Worm (Caenorhabditis elegans): ENCODE measurements around the gene sdz-36.

Gene sdz-36

ce11 chrIV:9673683-9674336 is 16.9 kb upstream of the sdz-36 start (continued):
- TF ChIP-seq lim-7 (GFP tag; IDR thresholded peaks at IDR 0.05) (no peak), ctbp-1 (GFP tag; IDR thresholded peaks at IDR 0.05) (0 out of 2 replicates have a peak, but pooled peaks have one; percentile 53), skn-1 (tag; optimal IDR thresholded peaks at IDR 0.05) (no peak), zip-11 (GFP tag; IDR thresholded peaks at IDR 0.05) (no peak), mdl-1 (tag; optimal IDR thresholded peaks at IDR 0.05) (peak in 1 of 2 experiments; percentile 22), gei-8 (GFP tag; optimal IDR thresholded peaks at IDR 0.05) (no peak), snpc-4 (tag; optimal IDR thresholded peaks at IDR 0.05) (no peak), dve-1 (tag; optimal IDR thresholded peaks at IDR 0.05; ENCODE audit: insufficient read depth) (peak; percentile 56), vab-7 (GFP tag; IDR thresholded peaks at IDR 0.05) (no peak), R02D3.7 (tag; optimal IDR thresholded peaks at IDR 0.05) (no peak), F10B5.3 (tag; optimal IDR thresholded peaks at IDR 0.05) (no peak), mxl-3 (GFP tag; optimal IDR thresholded peaks at IDR 0.05) (peak; percentile 1), ceh-62 (tag; optimal IDR thresholded peaks at IDR 0.05) (no peak), F49E8.2 (tag; optimal IDR thresholded peaks at IDR 0.05; ENCODE audit: borderline replicate concordance) (no peak), mep-1 (tag; optimal IDR thresholded peaks at IDR 0.05) (peak; percentile 2), nhr-41 (GFP tag; IDR thresholded peaks at IDR 0.05) (no peak), tag-97 (GFP tag; IDR thresholded peaks at IDR 0.05) (no peak), Y75B8A.6 (GFP tag; IDR thresholded peaks at IDR 0.05) (no peak), dmd-6 (GFP tag; IDR thresholded peaks at IDR 0.05) (no peak), dpl-1 (GFP tag; optimal IDR thresholded peaks at IDR 0.05) (no peak), ceh-82 (tag; optimal IDR thresholded peaks at IDR 0.05) (no peak), ceh-32 (tag; optimal IDR thresholded peaks at IDR 0.05; ENCODE audit: poor library complexity) (no peak), zfp-3 (GFP tag; conservative IDR thresholded peaks at IDR 0.05) (0 out of 2 replicates have a peak, but pooled peaks have one; percentile 16), daf-12 (tag; optimal IDR thresholded peaks at IDR 0.05) (no peak), unc-130 (GFP tag; optimal IDR thresholded peaks at IDR 0.05) (no peak), nhr-111 (GFP tag; optimal IDR thresholded peaks at IDR 0.05) (no peak), dmd-8 (GFP tag; IDR thresholded peaks at IDR 0.05) (no peak), lin-13 (GFP tag; optimal IDR thresholded peaks at IDR 0.05) (no peak), nhr-25 (tag; optimal IDR thresholded peaks at IDR 0.05; ENCODE audit: borderline replicate concordance, insufficient read depth) (no peak), unc-62 (GFP tag; optimal IDR thresholded peaks at IDR 0.05 in 1 of 2) (peak in 1 of 2 experiments; percentile 94), unc-62 (tag; optimal IDR thresholded peaks at IDR 0.05) (no peak), lsy-2 (tag; optimal IDR thresholded peaks at IDR 0.05) (no peak), ama-1 (optimal IDR thresholded peaks at IDR 0.05) (no peak), aha-1 (tag) (peak; percentile 77), aly-2 (tag; optimal IDR thresholded peaks at IDR 0.05) (no peak), nhr-48 (tag; optimal IDR thresholded peaks at IDR 0.05) (no peak), ztf-7 (tag; optimal IDR thresholded peaks at IDR 0.05) (no peak), mxl-2 (GFP tag; conservative IDR thresholded peaks at IDR 0.05) (no peak), lin-38 (GFP tag; IDR thresholded peaks at IDR 0.05) (no peak)

- peak; percentile 33 for TF ChIP-seq T20F7.1 (GFP tag; optimal IDR thresholded peaks at IDR 0.05)
- no peak for TF ChIP-seq cey-2 (tag; optimal IDR thresholded peaks at IDR 0.05; ENCODE audit: borderline replicate concordance, insufficient read depth)
These were observed 15.2 kb upstream of the sdz-36 start, which contains the start of gene nhr-34 for ce11 chrIV:9675572-9675971. nhr-34 (minus strand) TSS chrIV:9675672.

All from whole organism, L4 larva.